Fruit fly (Drosophila melanogaster): Measurements from ENCODE around the gene Sys1.

- TF ChIP-seq psq (optimal IDR thresholded peaks at IDR 0.05) (no peak), ttk (optimal IDR thresholded peaks at IDR 0.05) (no peak), Sin3A (optimal IDR thresholded peaks at IDR 0.05) (no peak)
Measured at dm6 chr3R:8664699-8665340, 12.2 kb downstream of the Sys1 start.
